Fruit fly (Drosophila melanogaster) whole organism, embryonic: Measurements from ENCODE around the gene Gga.
A peak's percentile ranks its signal among the peaks of the same experiment; 100 is the strongest.

Experiments
- Blimp-1 ChIP-seq: fragments of 200-800 bp; sonication (Bioruptor generic); optimal IDR thresholded peaks from 3 replicates; lab custom pipeline; 2018; ENCODE audit warnings: missing biosample characterization, missing genetic modification characterization, mild to moderate bottlenecking, moderate library complexity, missing genetic modification reagents
- CG10543 ChIP-seq: fragments of 200-800 bp; sonication (Bioruptor generic); optimal IDR thresholded peaks from 3 replicates; lab custom pipeline; 2017; ENCODE audit warnings: missing biosample characterization, mild to moderate bottlenecking, missing genetic modification characterization, moderate library complexity
- CG11696 ChIP-seq: fragments of 200-800 bp; sonication (Bioruptor generic); IDR thresholded peaks from 2 replicates; pipeline ENCODE4 v1.3.6; 2022; ENCODE audit warnings: missing biosample characterization, missing genetic modification characterization
- CG12071 ChIP-seq: fragments of 200-800 bp; sonication (Bioruptor generic); optimal IDR thresholded peaks from 3 replicates; lab custom pipeline; 2018; ENCODE audit warnings: missing biosample characterization, mild to moderate bottlenecking, missing genetic modification characterization
- CG12769 ChIP-seq: fragments of 200-800 bp; sonication (Bioruptor generic); optimal IDR thresholded peaks from 2 replicates; lab custom pipeline; 2019; ENCODE audit warnings: missing biosample characterization, mild to moderate bottlenecking, missing genetic modification characterization, moderate library complexity
- CG14014 ChIP-seq: fragments of 200-800 bp; sonication (Bioruptor generic); IDR thresholded peaks from 2 replicates; pipeline ENCODE4 v1.3.6; 2022; ENCODE audit warnings: missing biosample characterization, missing genetic modification characterization
- CG15269 ChIP-seq: fragments of 200-800 bp; sonication (Bioruptor generic); optimal IDR thresholded peaks from 2 replicates; lab custom pipeline; 2018; ENCODE audit warnings: missing biosample characterization, mild to moderate bottlenecking, missing genetic modification characterization, moderate library complexity
- CG1832 ChIP-seq: fragments of 200-800 bp; sonication (Bioruptor generic); optimal IDR thresholded peaks from 2 replicates; lab custom pipeline; 2017; ENCODE audit warnings: missing biosample characterization, mild to moderate bottlenecking, missing genetic modification characterization, inconsistent platforms
- CG32532 ChIP-seq: fragments of 200-800 bp; sonication (Bioruptor generic); IDR thresholded peaks from 2 replicates; pipeline ENCODE4 v1.3.6; 2022; ENCODE audit warnings: missing biosample characterization, missing genetic modification characterization
- CG34376 ChIP-seq: fragments of 200-800 bp; sonication (Bioruptor generic); optimal IDR thresholded peaks from 2 replicates; lab custom pipeline; 2018; ENCODE audit warnings: missing biosample characterization, mild to moderate bottlenecking, missing genetic modification characterization
- CG6813 ChIP-seq: fragments of 200-800 bp; sonication (Bioruptor generic); optimal IDR thresholded peaks from 2 replicates; lab custom pipeline; 2017; ENCODE audit warnings: missing biosample characterization, missing genetic modification characterization, mild to moderate bottlenecking, moderate library complexity, missing genetic modification reagents
- CG7987 ChIP-seq: fragments of 200-800 bp; sonication (Bioruptor generic); optimal IDR thresholded peaks from 2 replicates; lab custom pipeline; 2018; ENCODE audit warnings: missing biosample characterization, mild to moderate bottlenecking, missing genetic modification characterization, moderate library complexity
- CG8089 ChIP-seq: fragments of 200-800 bp; sonication (Bioruptor generic); optimal IDR thresholded peaks from 3 replicates; lab custom pipeline; 2016; ENCODE audit warnings: missing biosample characterization, missing genetic modification characterization
- CG8290 ChIP-seq, 3 experiments: fragments of 200-800 bp; sonication (Bioruptor generic); optimal IDR thresholded peaks; 2 replicates each; lab custom pipeline; 2016 to 2019; ENCODE audit warnings: missing biosample characterization in 3 of 3, missing genetic modification characterization in 3 of 3, mild to moderate bottlenecking in 2 of 3, moderate library complexity in 1 of 3
- CrebB ChIP-seq: fragments of 200-800 bp; sonication (Bioruptor generic); optimal IDR thresholded peaks from 3 replicates; lab custom pipeline; 2018; ENCODE audit warnings: missing biosample characterization, mild to moderate bottlenecking, missing genetic modification characterization
- Dp ChIP-seq: fragments of 200-800 bp; sonication (Bioruptor generic); optimal IDR thresholded peaks from 2 replicates; lab custom pipeline; 2018; ENCODE audit warnings: missing biosample characterization, mild to moderate bottlenecking, missing genetic modification characterization, moderate library complexity
- Eip74EF ChIP-seq, 2 experiments: fragments of 200-800 bp in 1 of 2; fragments of >200 bp in 1 of 2; sonication (Bioruptor generic) in 1 of 2; optimal IDR thresholded peaks; 2 replicates each; lab custom pipeline; 2017 to 2019; ENCODE audit warnings: missing biosample characterization in 2 of 2, missing genetic modification characterization in 2 of 2, mild to moderate bottlenecking in 1 of 2, moderate library complexity in 1 of 2
- GATAe ChIP-seq: fragments of 200-800 bp; sonication (Bioruptor generic); conservative IDR thresholded peaks from 2 replicates; pipeline ENCODE4 v1.3.6; 2022; ENCODE audit warnings: missing biosample characterization, missing genetic modification characterization
- Hmr ChIP-seq: fragments of 200-800 bp; sonication (Bioruptor generic); optimal IDR thresholded peaks from 3 replicates; lab custom pipeline; 2017; ENCODE audit warnings: mild to moderate bottlenecking, missing biosample characterization, missing genetic modification reagents, missing genetic modification characterization
- Med ChIP-seq: fragments of 200-800 bp; sonication (Bioruptor generic); peaks from one replicate; lab custom pipeline; 2016; ENCODE audit warnings: missing biosample characterization, missing genetic modification characterization, mild to moderate bottlenecking, inconsistent platforms, moderate library complexity
- Sin3A ChIP-seq: fragments of >200 bp; optimal IDR thresholded peaks from 2 replicates; lab custom pipeline; 2018
- Stat92E ChIP-seq, 3 experiments: fragments of >200 bp in 2 of 3; fragments of 200-800 bp in 1 of 3; sonication (Bioruptor generic) in 1 of 3; optimal IDR thresholded peaks; 2 replicates each; lab custom pipeline; 2017 to 2019; ENCODE audit warnings: missing biosample characterization in 3 of 3, missing genetic modification characterization in 3 of 3, mild to moderate bottlenecking in 1 of 3, moderate library complexity in 1 of 3
- aop ChIP-seq: fragments of 200-800 bp; sonication (Bioruptor generic); IDR thresholded peaks from 2 replicates; pipeline ENCODE4 v1.3.6; 2022; ENCODE audit warnings: missing biosample characterization, missing genetic modification characterization
- bigmax ChIP-seq: fragments of 200-800 bp; sonication (Bioruptor generic); optimal IDR thresholded peaks from 2 replicates; lab custom pipeline; 2018; ENCODE audit warnings: missing biosample characterization, mild to moderate bottlenecking, missing genetic modification characterization
- chinmo ChIP-seq: fragments of 200-800 bp; sonication (Bioruptor generic); IDR thresholded peaks from 4 replicates; pipeline ENCODE4 v1.3.6; 2022; ENCODE audit warnings: missing biosample characterization, missing genetic modification characterization; ENCODE audit not compliant: partially characterized antibody
- crol ChIP-seq: fragments of 200-800 bp; sonication (Bioruptor generic); IDR thresholded peaks from 2 replicates; pipeline ENCODE4 v1.3.6; 2022; ENCODE audit warnings: missing biosample characterization, missing genetic modification characterization
- exex ChIP-seq: fragments of 200-800 bp; sonication (Bioruptor generic); optimal IDR thresholded peaks from 4 replicates; lab custom pipeline; 2018; ENCODE audit warnings: missing biosample characterization, mild to moderate bottlenecking, missing genetic modification characterization, moderate library complexity
- fd3F ChIP-seq: fragments of 200-800 bp; sonication (Bioruptor generic); optimal IDR thresholded peaks from 2 replicates; lab custom pipeline; 2018; ENCODE audit warnings: missing biosample characterization, mild to moderate bottlenecking, missing genetic modification characterization, moderate library complexity
- grn ChIP-seq: fragments of 200-800 bp; sonication (Bioruptor generic); optimal IDR thresholded peaks from 3 replicates; lab custom pipeline; 2017; ENCODE audit warnings: missing biosample characterization, missing genetic modification characterization
- gro ChIP-seq: fragments of 200-800 bp; sonication (Bioruptor generic); optimal IDR thresholded peaks from 2 replicates; lab custom pipeline; 2016; ENCODE audit warnings: missing biosample characterization, missing genetic modification characterization
- jing ChIP-seq: fragments of 200-800 bp; sonication (Bioruptor generic); optimal IDR thresholded peaks from 2 replicates; lab custom pipeline; 2018; ENCODE audit warnings: missing biosample characterization, mild to moderate bottlenecking, missing genetic modification characterization
- knrl ChIP-seq: fragments of 200-800 bp; sonication (Bioruptor generic); IDR thresholded peaks from 3 replicates; pipeline ENCODE4 v1.3.6; 2022; ENCODE audit warnings: missing biosample characterization, missing genetic modification characterization; ENCODE audit not compliant: partially characterized antibody
- lab ChIP-seq: fragments of 200-800 bp; sonication (Bioruptor generic); optimal IDR thresholded peaks from 3 replicates; lab custom pipeline; 2017; ENCODE audit warnings: missing biosample characterization, missing genetic modification characterization, mild to moderate bottlenecking, moderate library complexity, missing genetic modification reagents
- lbe ChIP-seq: fragments of 200-800 bp; sonication (Bioruptor generic); optimal IDR thresholded peaks from 2 replicates; lab custom pipeline; 2016; ENCODE audit warnings: missing biosample characterization, mild to moderate bottlenecking, missing genetic modification characterization
- mirr ChIP-seq: fragments of 200-800 bp; sonication (Bioruptor generic); optimal IDR thresholded peaks from 3 replicates; lab custom pipeline; 2018; ENCODE audit warnings: missing biosample characterization, mild to moderate bottlenecking, missing genetic modification characterization
- nom ChIP-seq: fragments of 200-800 bp; sonication (Bioruptor generic); optimal IDR thresholded peaks from 2 replicates; lab custom pipeline; 2017; ENCODE audit warnings: missing biosample characterization, missing genetic modification characterization, mild to moderate bottlenecking, moderate library complexity, missing genetic modification reagents
- pfk ChIP-seq: fragments of 200-800 bp; sonication (Bioruptor generic); optimal IDR thresholded peaks from 2 replicates; lab custom pipeline; 2018; ENCODE audit warnings: missing biosample characterization, mild to moderate bottlenecking, missing genetic modification characterization, moderate library complexity
- rib ChIP-seq: fragments of 200-800 bp; sonication (Bioruptor generic); IDR thresholded peaks from 2 replicates; pipeline ENCODE4 v1.3.6; 2022; ENCODE audit warnings: missing biosample characterization, missing genetic modification characterization
- sens ChIP-seq: fragments of 200-800 bp; sonication (Bioruptor generic); peaks from one replicate; lab custom pipeline; 2016; ENCODE audit warnings: missing biosample characterization, missing genetic modification characterization
- sr ChIP-seq: fragments of 200-800 bp; sonication (Bioruptor generic); IDR thresholded peaks from 3 replicates; pipeline ENCODE4 v1.3.6; 2022; ENCODE audit warnings: missing biosample characterization, missing genetic modification characterization
- sug ChIP-seq: fragments of 200-800 bp; optimal IDR thresholded peaks from 2 replicates; lab custom pipeline; 2019; ENCODE audit warnings: missing biosample characterization, mild to moderate bottlenecking, missing genetic modification characterization, moderate library complexity
- trh ChIP-seq: fragments of 200-800 bp; sonication (Bioruptor generic); optimal IDR thresholded peaks from 2 replicates; lab custom pipeline; 2016; ENCODE audit warnings: missing biosample characterization, missing genetic modification characterization
- vvl ChIP-seq: fragments of 200-800 bp; sonication (Bioruptor generic); IDR thresholded peaks from 2 replicates; pipeline ENCODE4 v1.3.6; 2022; ENCODE audit warnings: missing biosample characterization, missing genetic modification characterization
- zen2 ChIP-seq: fragments of 200-800 bp; sonication (Bioruptor generic); IDR thresholded peaks from 3 replicates; pipeline ENCODE4 v1.3.6; 2022; ENCODE audit warnings: missing biosample characterization, missing genetic modification characterization; ENCODE audit not compliant: partially characterized antibody
- zfh1 ChIP-seq: fragments of 200-800 bp; sonication (Bioruptor generic); IDR thresholded peaks from 3 replicates; pipeline ENCODE4 v1.3.6; 2022; ENCODE audit warnings: missing biosample characterization, missing genetic modification characterization

Gene Gga

DNA sequence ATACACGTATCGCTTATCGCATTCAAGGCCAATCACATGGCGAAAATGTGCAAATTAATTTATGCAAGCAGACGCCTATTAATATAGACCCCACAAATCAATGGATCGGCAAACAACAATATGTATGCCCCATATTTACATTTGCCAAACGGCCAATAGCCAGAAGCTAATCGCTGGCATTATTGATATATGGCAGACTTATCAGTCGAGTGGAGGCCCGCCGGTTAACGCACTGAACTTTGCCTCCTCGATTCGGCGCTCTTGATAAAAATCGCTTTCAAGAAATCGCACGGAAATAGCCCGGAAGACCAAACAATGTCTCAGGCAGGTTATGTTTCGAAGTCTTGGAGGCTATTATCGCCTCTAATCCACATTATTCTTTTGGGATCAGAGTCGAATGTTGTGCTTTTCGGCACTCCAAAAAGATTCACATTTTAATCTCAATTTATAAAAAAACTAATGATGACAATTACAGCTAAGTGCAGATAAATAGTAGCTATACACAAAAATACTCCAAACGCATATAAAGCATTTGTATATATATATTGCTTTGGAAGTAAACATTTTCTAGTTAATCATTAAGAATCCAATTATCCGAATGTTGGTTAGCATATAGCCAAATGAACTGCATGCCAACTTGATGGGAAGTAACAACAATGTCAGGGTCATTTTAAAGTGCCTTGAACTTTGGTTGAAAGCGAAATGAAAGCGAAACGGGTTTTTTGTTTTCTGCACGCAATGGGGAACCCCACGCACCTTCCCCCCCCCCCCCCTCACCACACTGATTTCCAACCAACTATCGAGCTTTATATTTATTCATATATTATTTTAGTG, 24.1 kb upstream of the Gga start:
- TF ChIP-seq Eip74EF (GFP tag; optimal IDR thresholded peaks at IDR 0.05; lab: Kevin White, UChicago): peak in 1 of 2 experiments; percentile 47
- peak; percentile 82 for TF ChIP-seq sug (tag; lab: Kevin White, UChicago)
- peak; percentile 24 for TF ChIP-seq CG6813
- TF ChIP-seq lbe (GFP tag; lab: Kevin White, UChicago): peak; percentile 24
- TF ChIP-seq mirr (GFP tag; lab: Kevin White, UChicago): peak; percentile 67
- peak; percentile 92 for TF ChIP-seq exex
- peak; percentile 39 for TF ChIP-seq bigmax (GFP tag; lab: Kevin White, UChicago)
- TF ChIP-seq vvl (GFP tag; lab: Robert Waterston, UW): peak; percentile 36; the same call in 1 of the 2 replicates
- no peak for TF ChIP-seq CG32532 (GFP tag; lab: Robert Waterston, UW)
- TF ChIP-seq chinmo (GFP tag; lab: Robert Waterston, UW): 0 out of 4 replicates have a peak, but pooled peaks have one; percentile 27
- TF ChIP-seq gro (GFP tag; lab: Kevin White, UChicago): peak; percentile 5
- TF ChIP-seq CG12071: peak; percentile 5
- peak; percentile 34 for TF ChIP-seq lab
- TF ChIP-seq CG7987 (GFP tag; lab: Kevin White, UChicago): peak; percentile 5
- 0 out of 3 replicates have a peak, but pooled peaks have one; percentile 11 for TF ChIP-seq sr (GFP tag; lab: Robert Waterston, UW)
- no peak for TF ChIP-seq Sin3A
- TF ChIP-seq GATAe (GFP tag; lab: Robert Waterston, UW): 0 out of 2 replicates have a peak, but pooled peaks have one; percentile 24
- no peak for TF ChIP-seq CG8290 (GFP tag; optimal IDR thresholded peaks at IDR 0.05; lab: Kevin White, UChicago)
- no peak for TF ChIP-seq CG8290 (tag; optimal IDR thresholded peaks at IDR 0.05; lab: Kevin White, UChicago)
- peak; percentile 88 for TF ChIP-seq CG34376 (GFP tag; lab: Kevin White, UChicago)
- TF ChIP-seq crol (GFP tag; lab: Robert Waterston, UW): peak; percentile 44; the same call in 1 of the 2 replicates
- peak; percentile 59 for TF ChIP-seq sens (GFP tag; lab: Kevin White, UChicago)
- TF ChIP-seq CG11696 (GFP tag; lab: Robert Waterston, UW): peak; percentile 63; the same call in 1 of the 2 replicates
- no peak for TF ChIP-seq CG1832 (GFP tag; lab: Kevin White, UChicago)
- peak; percentile 77 for TF ChIP-seq Med (GFP tag; lab: Kevin White, UChicago)
- TF ChIP-seq pfk (GFP tag; lab: Kevin White, UChicago): peak; percentile 25
- peak; percentile 56 for TF ChIP-seq grn (GFP tag; lab: Kevin White, UChicago)
- TF ChIP-seq aop (GFP tag; lab: Robert Waterston, UW): no peak
- 0 out of 3 replicates have a peak, but pooled peaks have one; percentile 28 for TF ChIP-seq zfh1 (GFP tag; lab: Robert Waterston, UW)
- TF ChIP-seq knrl (GFP tag; lab: Robert Waterston, UW): no peak
- peak; percentile 32; the same call in 1 of the 2 replicates for TF ChIP-seq rib (GFP tag; lab: Robert Waterston, UW)
- peak; percentile 75 for TF ChIP-seq Blimp-1 (GFP tag; lab: Kevin White, UChicago)

- TF ChIP-seq nom (GFP tag; lab: Kevin White, UChicago) (peak; percentile 73), trh (GFP tag; lab: Kevin White, UChicago) (no peak)
- TF ChIP-seq, all 482 proteins: peak for 1
Measured at dm6 chrX:9577338-9577644, 23.5 kb upstream of the Gga start.

dm6 chrX:9578014-9578413, 22.8 kb upstream of the Gga start:
- TF ChIP-seq CG8089 (GFP tag; lab: Kevin White, UChicago) (no peak), zen2 (GFP tag; lab: Robert Waterston, UW) (no peak), Hmr (GFP tag; lab: Kevin White, UChicago) (peak; percentile 11), CG8290 (GFP tag; optimal IDR thresholded peaks at IDR 0.05; lab: Kevin White, UChicago) (no peak), CG8290 (tag; optimal IDR thresholded peaks at IDR 0.05; lab: Kevin White, UChicago) (peak in 1 of 2 experiments; percentile 47), CrebB (tag; lab: Kevin White, UChicago) (peak; percentile 4), Stat92E (GFP tag; optimal IDR thresholded peaks at IDR 0.05; lab: Kevin White, UChicago) (no peak), fd3F (GFP tag; lab: Kevin White, UChicago) (peak; percentile 14), jing (no peak), CG12769 (tag; lab: Kevin White, UChicago) (peak; percentile 22), sug (tag; lab: Kevin White, UChicago) (peak; percentile 60), CG10543 (peak; percentile 7), Dp (no peak), CG14014 (GFP tag; lab: Robert Waterston, UW) (peak; percentile 15; the same call in 1 of the 2 replicates), CG15269 (tag; lab: Kevin White, UChicago) (peak; percentile 26)
